Worm (Caenorhabditis elegans) whole organism, L2 larva: ENCODE results near the gene Y60A3A.21.

ENCODE experiments used
- ZK546.5 ChIP-seq: sonication (generic microtip); optimal IDR thresholded peaks from 2 replicates; lab custom pipeline; 2017; ENCODE audit warnings: missing biosample characterization, missing genetic modification characterization
- aly-2 ChIP-seq: fragments of 150-350 bp; optimal IDR thresholded peaks from 2 replicates; lab custom pipeline; 2014; ENCODE audit warnings: missing biosample characterization, missing genetic modification characterization
- nhr-237 ChIP-seq: fragments of 150-350 bp; optimal IDR thresholded peaks from 2 replicates; lab custom pipeline; 2014; ENCODE audit warnings: missing biosample characterization, missing genetic modification characterization
- nhr-77 ChIP-seq: fragments of 150-350 bp; optimal IDR thresholded peaks from 2 replicates; lab custom pipeline; 2014; ENCODE audit warnings: missing biosample characterization, missing genetic modification characterization
- skn-1 ChIP-seq: sonication (generic microtip); optimal IDR thresholded peaks from 2 replicates; lab custom pipeline; 2017; ENCODE audit warnings: missing biosample characterization, missing genetic modification characterization
- snpc-4 ChIP-seq: fragments of 150-350 bp; optimal IDR thresholded peaks from 2 replicates; lab custom pipeline; 2014; ENCODE audit warnings: missing biosample characterization, missing genetic modification characterization

DNA sequence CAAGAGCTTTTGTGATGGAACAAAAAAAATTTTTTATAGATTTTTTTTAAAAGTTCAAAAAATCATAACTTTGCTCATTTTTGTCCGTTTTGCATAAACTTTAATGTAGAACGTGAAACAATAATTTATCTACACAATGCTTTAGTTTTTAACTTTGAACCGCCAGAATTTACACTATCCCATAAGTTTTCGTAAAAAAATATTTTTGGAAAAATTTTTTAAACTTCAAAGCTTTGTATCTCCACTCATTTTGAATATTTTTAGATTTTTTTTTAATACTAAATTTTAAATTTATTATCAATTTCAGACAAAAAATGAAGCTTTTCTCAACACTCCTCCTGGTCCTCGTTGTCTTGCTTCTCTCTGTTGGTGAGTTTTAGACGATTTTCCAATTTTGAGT, at the start of gene Y60A3A.21:
- TF ChIP-seq snpc-4 (no peak), ZK546.5 (no peak), nhr-77 (tag; lab: Kevin White, UChicago) (no peak), skn-1 (no peak), nhr-237 (tag; lab: Kevin White, UChicago) (no peak), aly-2 (tag; lab: Kevin White, UChicago) (no peak)
